Fruit fly (Drosophila melanogaster) ovary, adult (tissue): ENCODE results near the gene C3G.

Experiments
- CG17801 ChIP-seq: fragments of 200-800 bp; optimal IDR thresholded peaks from 2 replicates; lab custom pipeline; 2019; ENCODE audit warnings: missing biosample characterization, mild to moderate bottlenecking, missing genetic modification characterization, moderate library complexity; ENCODE audit not compliant: partially characterized antibody

Gene C3G

dm6 chrX:6800726-6801296 lies 2.6 kb downstream of the C3G start:
- peak; percentile 39 for TF ChIP-seq CG17801 (GFP tag; lab: Kevin White, UChicago)

DNA sequence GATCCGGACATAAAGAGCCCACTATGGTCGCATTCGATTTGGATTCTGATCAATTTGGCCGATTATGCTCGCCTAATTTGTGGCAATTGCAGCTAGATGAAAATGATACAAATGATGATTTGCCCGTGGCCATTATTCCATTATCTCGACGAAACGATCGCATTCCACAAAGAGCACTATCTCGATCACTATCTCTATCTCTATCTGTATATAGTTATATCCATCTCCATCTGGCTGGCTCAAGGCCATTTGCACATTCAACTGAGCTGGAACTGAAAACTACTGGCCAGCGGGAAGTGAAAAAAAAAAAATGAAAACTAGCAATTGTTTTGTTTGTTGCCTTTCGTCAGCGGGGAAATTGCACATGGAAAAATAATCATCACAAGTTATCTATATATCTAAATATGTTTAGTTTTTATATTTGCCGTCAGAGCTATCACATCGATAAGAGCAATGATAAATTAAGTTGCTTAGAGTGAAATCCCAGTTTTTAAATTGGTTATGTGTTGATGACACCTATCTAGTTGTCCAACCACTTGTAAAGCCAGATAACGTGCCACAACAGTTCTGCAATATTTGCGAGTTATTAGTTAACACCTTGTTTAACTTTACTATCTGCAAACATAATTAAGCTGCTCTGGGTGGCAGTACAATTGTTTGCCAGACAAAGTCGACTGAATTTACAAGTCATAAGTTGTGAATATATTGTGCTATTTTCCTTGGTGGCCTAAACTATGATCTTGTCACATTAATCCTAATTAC lies 4.0 kb downstream of the C3G start:
- peak; percentile 36 for TF ChIP-seq CG17801 (GFP tag; lab: Kevin White, UChicago)

DNA sequence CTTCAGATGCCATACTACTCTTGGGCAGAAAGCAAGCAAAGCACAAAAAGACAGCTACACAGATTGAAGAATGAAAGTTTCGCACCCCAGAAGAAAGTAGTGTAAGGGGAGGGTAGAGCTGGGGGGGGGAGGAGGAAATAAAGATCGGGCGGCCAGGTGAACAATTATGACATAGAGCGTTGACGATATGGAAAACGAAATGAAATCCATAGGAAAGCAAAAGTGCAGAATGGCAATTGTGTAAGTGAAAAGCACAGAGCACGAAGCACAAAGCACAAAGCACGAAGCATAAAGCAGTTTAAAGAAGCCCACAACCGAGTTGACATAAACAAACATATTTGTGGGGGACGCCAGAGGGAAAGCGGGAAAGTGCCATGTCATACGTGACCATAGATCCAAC lies 6.4 kb downstream of the C3G start:
- TF ChIP-seq CG17801 (GFP tag; lab: Kevin White, UChicago) = no peak

dm6 chrX:6795987-6796691 lies 7.3 kb downstream of the C3G start:
- no peak for TF ChIP-seq CG17801 (GFP tag; lab: Kevin White, UChicago)

DNA sequence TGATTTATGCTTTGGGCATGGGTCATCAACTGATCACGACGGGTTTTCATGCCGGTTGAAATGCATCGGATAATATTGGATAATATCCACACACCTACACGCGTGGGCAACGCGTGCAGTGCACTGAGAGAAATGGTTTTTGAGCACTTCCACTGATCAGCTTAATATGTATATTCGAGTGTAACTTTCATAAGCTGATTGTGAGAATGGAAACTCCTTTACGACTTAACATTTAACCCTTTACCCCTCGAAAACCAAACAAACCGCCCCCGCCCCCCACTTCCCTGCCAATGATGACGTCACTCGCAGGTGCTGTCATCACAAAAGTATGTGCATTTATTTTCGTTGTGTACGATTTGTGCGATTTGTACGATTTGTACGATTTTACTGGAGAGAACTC lies 8.6 kb downstream of the C3G start:
- TF ChIP-seq CG17801 (GFP tag; lab: Kevin White, UChicago) = no peak

- peak; percentile 65 for TF ChIP-seq CG17801 (GFP tag; lab: Kevin White, UChicago)
Measured at dm6 chrX:6794190-6794589, 9.2 kb downstream of the C3G start.

DNA sequence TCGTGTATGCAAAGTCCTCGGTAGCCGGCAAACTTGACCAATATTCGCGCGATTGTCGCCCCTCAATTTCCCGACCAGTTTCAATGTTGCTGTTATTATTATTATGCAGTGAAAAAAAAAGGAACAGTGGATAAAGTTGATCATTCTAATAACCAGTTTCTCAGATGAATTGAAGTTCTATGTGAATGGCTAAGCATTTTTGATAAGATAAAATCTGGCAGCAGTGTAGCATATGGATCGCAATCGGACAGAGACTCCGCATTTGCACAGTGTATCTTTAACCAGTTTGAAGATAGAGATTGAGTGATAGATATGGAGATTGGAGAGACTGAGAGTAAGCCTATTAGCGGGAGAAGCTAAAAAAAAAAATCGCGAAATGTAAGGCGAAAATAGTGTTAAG lies 10.0 kb downstream of the C3G start:
- TF ChIP-seq CG17801 (GFP tag; lab: Kevin White, UChicago) = no peak

DNA sequence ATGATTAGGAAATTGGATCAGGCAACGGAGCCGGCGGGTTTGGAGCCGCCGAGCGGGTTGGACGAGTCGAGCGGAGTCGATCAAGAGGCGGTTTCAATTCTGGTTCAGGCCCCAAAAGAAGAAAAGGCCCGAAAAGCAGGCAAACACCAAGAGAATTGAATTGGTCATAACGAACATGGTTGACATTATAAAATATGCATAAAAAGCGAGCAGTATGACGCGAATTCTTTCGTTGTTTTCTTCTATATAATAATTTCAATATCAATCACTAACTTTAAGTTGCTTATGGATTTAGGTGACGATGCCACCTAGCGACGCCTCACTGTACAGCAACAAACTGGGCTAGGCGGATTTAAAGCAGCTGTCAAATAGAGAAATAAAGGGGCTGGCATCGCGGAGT lies 10.5 kb downstream of the C3G start:
- no peak for TF ChIP-seq CG17801 (GFP tag; lab: Kevin White, UChicago)

DNA sequence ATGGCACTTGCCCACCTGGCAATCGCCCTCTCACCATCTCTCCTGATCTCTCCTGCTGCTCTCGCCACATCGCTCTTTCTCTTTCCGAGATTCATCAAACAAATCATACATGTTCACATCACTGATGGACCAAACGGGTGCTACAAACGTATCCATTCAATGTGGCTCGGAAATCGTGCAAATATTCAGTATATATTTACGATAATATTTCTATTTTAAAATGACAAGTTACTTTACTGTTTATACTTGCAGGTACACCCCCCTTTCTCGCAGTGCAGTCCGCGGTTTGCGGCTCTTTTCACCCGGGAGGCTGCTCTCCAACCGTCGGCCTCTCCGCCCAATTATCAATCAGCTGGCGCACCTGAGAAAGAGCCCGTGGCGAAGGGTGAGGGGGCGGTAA lies 11.9 kb downstream of the C3G start:
- no peak for TF ChIP-seq CG17801 (GFP tag; lab: Kevin White, UChicago)

DNA sequence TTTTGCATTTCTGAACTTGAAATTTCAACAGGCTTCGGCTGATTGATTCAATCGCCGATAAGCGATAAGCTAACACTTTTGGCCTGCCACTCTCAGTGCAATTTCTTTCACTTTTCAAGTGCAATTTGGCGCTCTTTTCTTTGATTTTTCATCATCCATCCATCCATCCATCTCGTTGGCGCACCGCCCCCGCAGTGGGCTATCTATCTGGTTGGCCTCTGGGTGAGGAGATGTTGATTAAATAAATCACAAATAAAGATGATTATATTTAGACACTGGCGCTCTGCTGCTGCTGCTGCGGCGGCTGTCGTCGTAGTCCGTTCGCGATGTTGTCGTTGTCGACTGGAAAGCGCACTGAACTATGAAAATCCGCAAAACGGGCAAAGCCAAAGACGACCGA lies 12.4 kb downstream of the C3G start:
- no peak for TF ChIP-seq CG17801 (GFP tag; lab: Kevin White, UChicago)

dm6 chrX:6779609-6780139 lies 23.7 kb downstream of the C3G start, which contains the start of gene shf:
Gene shf, minus strand, starts transcription at chrX:6779659.
- TF ChIP-seq CG17801 (GFP tag; lab: Kevin White, UChicago) = no peak

DNA sequence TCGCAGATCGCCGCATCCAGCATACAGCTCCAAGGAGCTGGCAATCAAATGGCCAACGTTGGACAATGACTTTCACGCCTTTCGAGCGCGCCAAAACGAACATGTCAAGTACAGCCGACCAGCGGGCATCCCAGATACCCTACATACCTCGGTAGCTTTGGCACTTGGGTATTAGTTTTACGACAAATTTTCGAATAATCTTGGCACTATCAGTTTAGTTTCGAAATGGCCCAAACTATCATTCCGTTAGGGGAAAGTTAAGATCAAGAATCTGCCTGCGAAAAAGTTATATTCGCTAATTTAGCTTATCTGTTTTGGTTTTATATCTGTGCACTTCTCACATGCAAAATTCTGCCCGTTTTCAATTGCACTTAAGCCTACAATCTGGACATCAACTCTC lies 24.6 kb downstream of the C3G start:
- no peak for TF ChIP-seq CG17801 (GFP tag; lab: Kevin White, UChicago)

DNA sequence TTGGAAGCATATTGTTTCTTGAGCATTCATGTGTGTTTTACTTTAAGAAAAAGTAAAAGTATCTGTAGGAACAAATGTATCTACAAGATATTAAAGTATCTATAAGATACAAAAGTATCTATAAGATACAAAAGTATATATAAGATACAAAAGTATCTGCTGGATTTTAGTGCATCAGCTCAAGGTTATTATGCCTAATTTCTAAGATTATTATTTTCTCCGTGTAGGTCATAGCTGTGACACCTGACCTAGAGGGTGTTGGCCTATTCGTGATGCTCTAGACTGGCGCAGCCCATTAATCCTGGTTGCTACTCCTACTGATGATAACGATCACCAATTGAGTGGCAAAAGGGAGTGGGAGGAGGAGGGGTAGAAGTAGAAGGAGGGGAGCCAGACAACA lies 25.3 kb downstream of the C3G start:
- TF ChIP-seq CG17801 (GFP tag; lab: Kevin White, UChicago) = no peak

- no peak for TF ChIP-seq CG17801 (GFP tag; lab: Kevin White, UChicago)
Measured at dm6 chrX:6777394-6777793, 26.0 kb downstream of the C3G start.

DNA sequence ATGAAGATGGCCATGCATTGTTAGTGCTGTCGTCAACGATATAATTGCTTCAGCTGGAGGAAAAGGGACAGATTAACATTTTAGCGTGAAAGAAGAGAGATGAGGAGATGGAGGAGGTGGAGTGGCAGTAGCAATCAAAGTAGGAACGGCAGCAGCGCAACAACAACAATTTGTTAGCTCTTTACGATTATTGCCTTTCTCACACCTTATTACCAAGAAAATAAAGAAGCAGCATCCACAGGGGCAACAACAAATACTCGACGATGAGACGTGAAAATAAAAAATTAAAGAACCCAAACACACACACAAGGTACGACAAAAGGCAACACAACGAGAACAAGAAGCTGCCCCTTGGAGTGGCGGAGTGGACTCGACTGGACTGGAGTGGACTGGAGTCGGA lies 26.5 kb downstream of the C3G start:
- no peak for TF ChIP-seq CG17801 (GFP tag; lab: Kevin White, UChicago)
